Fruit fly (Drosophila melanogaster): ENCODE data around the gene CG14304.

dm6 chr3R:18663525-18663924, 42.4 kb upstream of the CG14304 start, which contains the start of the genes Cpsf73 and Gos28:
- TF ChIP-seq CG8478 (optimal IDR thresholded peaks at IDR 0.05) (no peak), CTCF (optimal IDR thresholded peaks at IDR 0.05) (peak in 1 of 2 experiments; percentile 18)
